Fruit fly (Drosophila melanogaster) whole organism, prepupa: ENCODE results near the gene sog.
A peak's percentile ranks its signal among the peaks of the same experiment; 100 is the strongest.

ENCODE experiments used
- CG10631 ChIP-seq: fragments of 200-800 bp; sonication (Bioruptor generic); optimal IDR thresholded peaks from 2 replicates; lab custom pipeline; 2016; ENCODE audit warnings: missing biosample characterization, missing genetic modification characterization
- CG10669 ChIP-seq: fragments of 200-800 bp; sonication (Bioruptor generic); optimal IDR thresholded peaks from 3 replicates; lab custom pipeline; 2018; ENCODE audit warnings: missing biosample characterization, mild to moderate bottlenecking, missing genetic modification characterization, moderate library complexity
- CG11294 ChIP-seq: fragments of 200-800 bp; sonication (Bioruptor generic); IDR thresholded peaks from 2 replicates; pipeline ENCODE4 v1.3.6; 2022; ENCODE audit warnings: missing biosample characterization, missing genetic modification characterization
- CG1621 ChIP-seq: fragments of 200-800 bp; sonication (Bioruptor generic); optimal IDR thresholded peaks from 3 replicates; lab custom pipeline; 2018; ENCODE audit warnings: missing biosample characterization, mild to moderate bottlenecking, missing genetic modification characterization
- CG16779 ChIP-seq: fragments of 200-800 bp; sonication (Bioruptor generic); optimal IDR thresholded peaks from 3 replicates; lab custom pipeline; 2017; ENCODE audit warnings: missing biosample characterization, mild to moderate bottlenecking, missing genetic modification characterization
- CG3032 ChIP-seq: fragments of 200-800 bp; optimal IDR thresholded peaks from 2 replicates; lab custom pipeline; 2019; ENCODE audit warnings: missing biosample characterization, mild to moderate bottlenecking, missing genetic modification characterization, moderate library complexity
- CG31627 ChIP-seq: fragments of 200-800 bp; sonication (Bioruptor generic); optimal IDR thresholded peaks from 3 replicates; lab custom pipeline; 2016; ENCODE audit warnings: missing biosample characterization, missing genetic modification characterization
- CG32006 ChIP-seq: fragments of 200-800 bp; sonication (Bioruptor generic); optimal IDR thresholded peaks from 3 replicates; lab custom pipeline; 2017; ENCODE audit warnings: missing biosample characterization, mild to moderate bottlenecking, missing genetic modification characterization
- CG3919 ChIP-seq: fragments of 200-800 bp; sonication (Bioruptor generic); optimal IDR thresholded peaks from 3 replicates; lab custom pipeline; 2016; ENCODE audit warnings: missing biosample characterization, missing genetic modification characterization
- CG4318 ChIP-seq: fragments of 200-800 bp; sonication (Bioruptor generic); optimal IDR thresholded peaks from 3 replicates; lab custom pipeline; 2017; ENCODE audit warnings: missing biosample characterization, mild to moderate bottlenecking, missing genetic modification characterization
- CG6163 ChIP-seq: fragments of 200-800 bp; sonication (Bioruptor generic); IDR thresholded peaks from 3 replicates; pipeline ENCODE4 v1.3.6; 2022; ENCODE audit warnings: missing biosample characterization, missing genetic modification characterization
- CG6276 ChIP-seq: fragments of 200-800 bp; sonication (Bioruptor generic); optimal IDR thresholded peaks from 2 replicates; lab custom pipeline; 2017; ENCODE audit warnings: missing biosample characterization, mild to moderate bottlenecking, missing genetic modification characterization
- CG6808 ChIP-seq: fragments of 200-800 bp; sonication (Bioruptor generic); optimal IDR thresholded peaks from 3 replicates; lab custom pipeline; 2017; ENCODE audit warnings: missing biosample characterization, missing genetic modification characterization, mild to moderate bottlenecking, moderate library complexity, missing genetic modification reagents
- CG7368 ChIP-seq: fragments of 200-800 bp; sonication (Bioruptor generic); optimal IDR thresholded peaks from 3 replicates; lab custom pipeline; 2016; ENCODE audit warnings: missing biosample characterization, missing genetic modification characterization
- CG8119 ChIP-seq: fragments of 200-800 bp; sonication (Bioruptor generic); IDR thresholded peaks from 3 replicates; pipeline ENCODE4 v1.3.6; 2022; ENCODE audit warnings: missing biosample characterization, missing genetic modification characterization
- CG8319 ChIP-seq: fragments of 200-800 bp; sonication (Bioruptor generic); optimal IDR thresholded peaks from 3 replicates; lab custom pipeline; 2016; ENCODE audit warnings: missing biosample characterization, missing genetic modification characterization
- CG8632 ChIP-seq: fragments of 200-800 bp; sonication (Bioruptor generic); optimal IDR thresholded peaks from 3 replicates; lab custom pipeline; 2016; ENCODE audit warnings: missing biosample characterization, missing genetic modification characterization
- CG9139 ChIP-seq: fragments of 200-800 bp; sonication (Bioruptor generic); optimal IDR thresholded peaks from 3 replicates; lab custom pipeline; 2017; ENCODE audit warnings: missing biosample characterization, mild to moderate bottlenecking, missing genetic modification characterization
- Eip75B ChIP-seq: fragments of 200-800 bp; sonication (Bioruptor generic); optimal IDR thresholded peaks from 3 replicates; lab custom pipeline; 2016; ENCODE audit warnings: missing biosample characterization, missing genetic modification characterization
- Eip78C ChIP-seq: fragments of 200-800 bp; sonication (Bioruptor generic); peaks from one replicate; lab custom pipeline; 2016; ENCODE audit warnings: missing biosample characterization, missing genetic modification characterization
- Eip93F ChIP-seq: fragments of 200-800 bp; sonication (Bioruptor generic); optimal IDR thresholded peaks from 2 replicates; lab custom pipeline; 2016; ENCODE audit warnings: missing biosample characterization, mild to moderate bottlenecking, missing genetic modification characterization
- Ets96B ChIP-seq: fragments of 200-800 bp; optimal IDR thresholded peaks from 2 replicates; lab custom pipeline; 2019; ENCODE audit warnings: missing biosample characterization, mild to moderate bottlenecking, missing genetic modification characterization, moderate library complexity
- Gug ChIP-seq: fragments of 200-800 bp; sonication (Bioruptor generic); IDR thresholded peaks from 2 replicates; pipeline ENCODE4 v1.3.6; 2022; ENCODE audit warnings: missing biosample characterization, missing genetic modification characterization
- Hr38 ChIP-seq: sonication (Bioruptor generic); optimal IDR thresholded peaks from 2 replicates; lab custom pipeline; 2016; ENCODE audit warnings: missing biosample characterization, missing genetic modification characterization
- Hr39 ChIP-seq: fragments of 200-800 bp; sonication (Bioruptor generic); optimal IDR thresholded peaks from 2 replicates; lab custom pipeline; 2016; ENCODE audit warnings: missing biosample characterization, missing genetic modification characterization
- Lpt ChIP-seq: fragments of 200-800 bp; sonication (Bioruptor generic); optimal IDR thresholded peaks from 3 replicates; lab custom pipeline; 2016; ENCODE audit warnings: missing biosample characterization, missing genetic modification characterization
- Met ChIP-seq: fragments of 200-800 bp; sonication (Bioruptor generic); optimal IDR thresholded peaks from 3 replicates; lab custom pipeline; 2016; ENCODE audit warnings: missing biosample characterization, missing genetic modification characterization
- OdsH ChIP-seq: fragments of 200-800 bp; sonication (Bioruptor generic); optimal IDR thresholded peaks from 3 replicates; lab custom pipeline; 2016; ENCODE audit warnings: missing biosample characterization, missing genetic modification characterization
- Smox ChIP-seq: fragments of 200-800 bp; sonication (Bioruptor generic); optimal IDR thresholded peaks from 3 replicates; lab custom pipeline; 2016; ENCODE audit warnings: missing biosample characterization, missing genetic modification characterization
- Sox102F ChIP-seq: fragments of 200-800 bp; sonication (Bioruptor generic); optimal IDR thresholded peaks from 2 replicates; lab custom pipeline; 2016; ENCODE audit warnings: missing biosample characterization, mild to moderate bottlenecking, missing genetic modification characterization
- Sox14 ChIP-seq: fragments of 200-800 bp; sonication (Bioruptor generic); optimal IDR thresholded peaks from 3 replicates; lab custom pipeline; 2016; ENCODE audit warnings: missing biosample characterization, missing genetic modification characterization
- achi ChIP-seq: fragments of 200-800 bp; sonication (Bioruptor generic); optimal IDR thresholded peaks from 3 replicates; lab custom pipeline; 2016; ENCODE audit warnings: missing biosample characterization, missing genetic modification characterization
- acj6 ChIP-seq: fragments of 200-800 bp; sonication (Bioruptor generic); optimal IDR thresholded peaks from 3 replicates; lab custom pipeline; 2016; ENCODE audit warnings: missing biosample characterization, missing genetic modification characterization
- cyc ChIP-seq: fragments of 200-800 bp; sonication (Bioruptor generic); optimal IDR thresholded peaks from 3 replicates; lab custom pipeline; 2016; ENCODE audit warnings: missing biosample characterization, missing genetic modification characterization
- dac ChIP-seq: fragments of 200-800 bp; sonication (Bioruptor generic); optimal IDR thresholded peaks from 2 replicates; lab custom pipeline; 2017; ENCODE audit warnings: missing biosample characterization, mild to moderate bottlenecking, missing genetic modification characterization
- dsx ChIP-seq: fragments of 200-800 bp; optimal IDR thresholded peaks from 3 replicates; lab custom pipeline; 2019; ENCODE audit warnings: missing biosample characterization, mild to moderate bottlenecking, missing genetic modification characterization, moderate library complexity; ENCODE audit not compliant: poor library complexity, severe bottlenecking
- fd59A ChIP-seq: fragments of 200-800 bp; sonication (Bioruptor generic); optimal IDR thresholded peaks from 2 replicates; lab custom pipeline; 2017; ENCODE audit warnings: missing biosample characterization, mild to moderate bottlenecking, missing genetic modification characterization, missing genetic modification reagents
- fkh ChIP-seq: fragments of 200-800 bp; sonication (Bioruptor generic); optimal IDR thresholded peaks from 3 replicates; lab custom pipeline; 2017; ENCODE audit warnings: missing biosample characterization, mild to moderate bottlenecking, missing genetic modification characterization, moderate library complexity
- lz ChIP-seq: fragments of 200-800 bp; sonication (Bioruptor generic); optimal IDR thresholded peaks from 3 replicates; lab custom pipeline; 2016; ENCODE audit warnings: missing biosample characterization, missing genetic modification characterization
- net ChIP-seq: fragments of 200-800 bp; sonication (Bioruptor generic); optimal IDR thresholded peaks from 3 replicates; lab custom pipeline; 2016; ENCODE audit warnings: missing biosample characterization, missing genetic modification characterization
- salr ChIP-seq, 2 experiments: fragments of 200-800 bp; sonication (Bioruptor generic); optimal IDR thresholded peaks; 3 replicates each; lab custom pipeline; 2016 to 2018; ENCODE audit warnings: missing biosample characterization in 2 of 2, missing genetic modification characterization in 2 of 2, mild to moderate bottlenecking in 1 of 2
- spab ChIP-seq: fragments of 200-800 bp; sonication (Bioruptor generic); optimal IDR thresholded peaks from 2 replicates; lab custom pipeline; 2017; ENCODE audit warnings: missing biosample characterization, mild to moderate bottlenecking, missing genetic modification characterization, missing genetic modification reagents
- svp ChIP-seq: fragments of 200-800 bp; sonication (Bioruptor generic); peaks from one replicate; lab custom pipeline; 2016; ENCODE audit warnings: missing biosample characterization, missing genetic modification characterization
- topi ChIP-seq: fragments of 200-800 bp; sonication (Bioruptor generic); optimal IDR thresholded peaks from 3 replicates; lab custom pipeline; 2016; ENCODE audit warnings: missing biosample characterization, missing genetic modification characterization
- vri ChIP-seq: fragments of 200-800 bp; sonication (Bioruptor generic); optimal IDR thresholded peaks from 3 replicates; lab custom pipeline; 2016; ENCODE audit warnings: missing biosample characterization, mild to moderate bottlenecking, missing genetic modification characterization

sog gene

DNA sequence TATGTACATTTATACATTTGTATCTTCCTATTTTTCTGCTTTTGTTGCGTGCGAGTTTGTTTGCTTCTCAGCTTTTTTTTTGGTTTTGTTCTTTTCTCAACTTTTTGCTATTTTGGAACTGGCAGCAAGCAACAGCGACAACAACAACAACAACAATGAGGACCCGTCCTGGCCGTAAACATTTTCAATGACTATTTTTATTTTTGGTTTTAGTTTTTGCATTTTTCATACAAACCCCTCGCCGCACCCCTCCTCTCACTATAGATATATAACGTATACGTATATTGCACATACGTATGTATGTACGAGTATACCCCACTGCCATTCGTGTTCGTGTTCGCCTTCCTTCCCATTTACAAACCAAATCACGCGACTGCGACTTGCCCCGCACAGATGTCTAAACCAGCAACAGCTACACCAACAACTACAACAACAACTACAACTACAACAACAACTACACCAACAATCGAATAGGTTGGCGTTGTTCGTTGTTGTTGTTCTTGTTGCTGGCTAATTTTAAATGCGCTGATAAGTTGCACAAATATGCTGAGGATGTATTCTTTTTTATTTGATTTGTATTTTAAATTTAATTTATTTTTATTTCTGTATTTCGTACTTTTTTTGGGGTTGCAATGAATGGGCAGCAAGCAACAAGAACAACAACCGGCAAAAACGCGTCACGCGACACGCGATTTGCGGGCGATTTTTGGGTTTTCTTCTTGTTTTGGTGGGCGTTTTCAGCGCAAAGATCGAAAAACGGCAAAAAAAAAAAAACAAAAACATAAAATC, 12.6 kb downstream of the sog start (continued):
- TF ChIP-seq vri (no peak), Lpt (GFP tag; lab: Kevin White, UChicago) (peak; percentile 25), dsx (GFP tag; lab: Kevin White, UChicago) (peak; percentile 26), fd59A (GFP tag; lab: Kevin White, UChicago) (no peak), Gug (GFP tag; lab: Robert Waterston, UW) (no peak), Hr38 (GFP tag; lab: Kevin White, UChicago) (no peak), CG8119 (GFP tag; lab: Robert Waterston, UW) (peak; percentile 55; the same call in 2 of the 3 replicates), CG3032 (tag; lab: Kevin White, UChicago) (no peak), CG32006 (GFP tag; lab: Kevin White, UChicago) (peak; percentile 28), svp (GFP tag; lab: Kevin White, UChicago) (no peak), dac (GFP tag; lab: Kevin White, UChicago) (no peak), Eip75B (no peak), lz (GFP tag; lab: Kevin White, UChicago) (no peak), salr (GFP tag; optimal IDR thresholded peaks at IDR 0.05; lab: Kevin White, UChicago) (peak in 1 of 2 experiments; percentile 12), CG4318 (GFP tag; lab: Kevin White, UChicago) (no peak), topi (GFP tag; lab: Kevin White, UChicago) (no peak), CG10631 (no peak), Met (no peak), Hr39 (GFP tag; lab: Kevin White, UChicago) (no peak), CG6163 (GFP tag; lab: Robert Waterston, UW) (peak; percentile 59; the same call in 2 of the 3 replicates), CG6808 (GFP tag; lab: Kevin White, UChicago) (peak; percentile 59), cyc (GFP tag; lab: Kevin White, UChicago) (no peak), CG16779 (peak; percentile 13), CG31627 (no peak), CG11294 (GFP tag; lab: Robert Waterston, UW) (no peak), CG1621 (peak; percentile 19), Sox14 (GFP tag; lab: Kevin White, UChicago) (no peak), acj6 (no peak), OdsH (GFP tag; lab: Kevin White, UChicago) (no peak), net (GFP tag; lab: Kevin White, UChicago) (no peak), Sox102F (GFP tag; lab: Kevin White, UChicago) (no peak), Eip78C (GFP tag; lab: Kevin White, UChicago) (peak; percentile 9), fkh (GFP tag; lab: Kevin White, UChicago) (no peak), Eip93F (no peak)
- TF ChIP-seq, all 60 proteins: peak for 17

- no peak for TF ChIP-seq Hr38 (GFP tag; lab: Kevin White, UChicago)
- no peak for TF ChIP-seq Met
- no peak for TF ChIP-seq CG3919 (GFP tag; lab: Kevin White, UChicago)
- no peak for TF ChIP-seq OdsH (GFP tag; lab: Kevin White, UChicago)
- TF ChIP-seq fkh (GFP tag; lab: Kevin White, UChicago) = peak; percentile 88
- TF ChIP-seq Ets96B (tag; lab: Kevin White, UChicago) = no peak
- no peak for TF ChIP-seq svp (GFP tag; lab: Kevin White, UChicago)
Observed at dm6 chrX:15619631-15619960, 13.6 kb downstream of the sog start.

DNA sequence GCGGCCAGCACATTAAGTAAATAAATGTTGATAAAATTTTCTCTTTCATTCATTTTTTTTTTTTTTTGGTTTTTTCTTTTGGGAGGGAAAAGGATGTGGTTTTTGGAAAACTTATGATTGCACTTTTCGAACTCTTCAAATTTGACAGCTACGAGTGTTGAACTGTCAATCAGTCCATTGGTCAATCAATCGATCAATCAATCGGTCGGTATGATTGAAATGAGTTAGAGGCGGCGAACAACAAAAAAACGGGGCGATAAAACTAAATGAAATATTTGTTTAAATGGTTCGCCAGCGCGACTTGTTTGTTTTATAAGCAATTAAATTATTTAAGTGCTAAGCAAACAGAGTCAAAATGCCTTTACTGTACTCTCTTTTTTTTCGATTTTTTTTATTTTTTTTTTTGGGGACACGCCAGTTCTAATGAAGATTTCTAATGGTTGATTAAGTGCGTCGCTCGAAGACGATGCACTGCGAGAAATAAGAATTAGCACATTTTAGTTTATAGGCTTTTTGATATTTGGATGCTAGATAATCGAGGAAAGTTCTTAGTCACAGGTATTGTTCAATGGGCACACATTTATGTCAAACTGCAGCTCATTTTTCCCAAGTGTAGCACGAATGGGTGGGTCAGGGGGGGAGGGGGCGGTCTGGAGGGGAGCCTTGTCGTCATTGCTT, 14.1 kb downstream of the sog start:
- TF ChIP-seq CG4318 (GFP tag; lab: Kevin White, UChicago) (peak; percentile 8), CG1621 (no peak), CG6808 (GFP tag; lab: Kevin White, UChicago) (no peak), fd59A (GFP tag; lab: Kevin White, UChicago) (no peak), cyc (GFP tag; lab: Kevin White, UChicago) (peak; percentile 9), Ets96B (tag; lab: Kevin White, UChicago) (no peak), achi (GFP tag; lab: Kevin White, UChicago) (peak; percentile 29), spab (no peak), Gug (GFP tag; lab: Robert Waterston, UW) (peak; percentile 47; the same call in 1 of the 2 replicates), CG10631 (no peak), CG6276 (no peak), CG8632 (GFP tag; lab: Kevin White, UChicago) (no peak), CG10669 (GFP tag; lab: Kevin White, UChicago) (no peak), salr (GFP tag; optimal IDR thresholded peaks at IDR 0.05; lab: Kevin White, UChicago) (no peak), Eip75B (no peak), Smox (GFP tag; lab: Kevin White, UChicago) (no peak), CG31627 (peak; percentile 12), CG9139 (GFP tag; lab: Kevin White, UChicago) (no peak), Sox102F (GFP tag; lab: Kevin White, UChicago) (no peak), CG8319 (no peak), CG7368 (no peak), CG6163 (GFP tag; lab: Robert Waterston, UW) (peak; percentile 62; the same call in 1 of the 3 replicates)
